Fruit fly (Drosophila melanogaster) whole organism, embryonic: ENCODE data around the gene Vm26Ab.
A peak's percentile ranks its signal among the peaks of the same experiment; 100 is the strongest.

Source experiments
- Blimp-1 ChIP-seq: fragments of 200-800 bp; sonication (Bioruptor generic); optimal IDR thresholded peaks from 3 replicates; lab custom pipeline; 2018; ENCODE audit warnings: missing biosample characterization, missing genetic modification characterization, mild to moderate bottlenecking, moderate library complexity, missing genetic modification reagents
- CG12071 ChIP-seq: fragments of 200-800 bp; sonication (Bioruptor generic); optimal IDR thresholded peaks from 3 replicates; lab custom pipeline; 2018; ENCODE audit warnings: missing biosample characterization, mild to moderate bottlenecking, missing genetic modification characterization
- CG12299 ChIP-seq: fragments of 200-800 bp; sonication (Bioruptor generic); optimal IDR thresholded peaks from 2 replicates; lab custom pipeline; 2018; ENCODE audit warnings: missing biosample characterization, mild to moderate bottlenecking, missing genetic modification characterization
- CG12391 ChIP-seq: fragments of 200-800 bp; sonication (Bioruptor generic); optimal IDR thresholded peaks from 3 replicates; lab custom pipeline; 2018; ENCODE audit warnings: missing biosample characterization, mild to moderate bottlenecking, missing genetic modification characterization, moderate library complexity
- CG13424 ChIP-seq: fragments of 200-800 bp; sonication (Bioruptor generic); optimal IDR thresholded peaks from 2 replicates; lab custom pipeline; 2019; ENCODE audit warnings: missing biosample characterization, mild to moderate bottlenecking, missing genetic modification characterization, moderate library complexity
- CG16863 ChIP-seq: fragments of 200-800 bp; sonication (Bioruptor generic); optimal IDR thresholded peaks from 3 replicates; lab custom pipeline; 2016; ENCODE audit warnings: missing biosample characterization, missing genetic modification characterization
- CG17186 ChIP-seq: fragments of 200-800 bp; sonication (Bioruptor generic); optimal IDR thresholded peaks from 3 replicates; lab custom pipeline; 2017; ENCODE audit warnings: missing biosample characterization, missing genetic modification reagents, missing genetic modification characterization
- CG17829 ChIP-seq: fragments of 200-800 bp; optimal IDR thresholded peaks from 2 replicates; lab custom pipeline; 2019; ENCODE audit warnings: missing biosample characterization, mild to moderate bottlenecking, missing genetic modification characterization, moderate library complexity
- CG18262 ChIP-seq: fragments of 200-800 bp; optimal IDR thresholded peaks from 3 replicates; lab custom pipeline; 2019; ENCODE audit warnings: missing biosample characterization, mild to moderate bottlenecking, missing genetic modification characterization, moderate library complexity
- CG33557 ChIP-seq: fragments of 200-800 bp; sonication (Bioruptor generic); optimal IDR thresholded peaks from 2 replicates; lab custom pipeline; 2019; ENCODE audit warnings: missing biosample characterization, mild to moderate bottlenecking, missing genetic modification characterization, moderate library complexity
- CG3847 ChIP-seq: fragments of 200-800 bp; sonication (Bioruptor generic); IDR thresholded peaks from 2 replicates; pipeline ENCODE4 v1.3.6; 2022; ENCODE audit warnings: missing biosample characterization, missing genetic modification characterization
- CG4617 ChIP-seq: fragments of 200-800 bp; sonication (Bioruptor generic); optimal IDR thresholded peaks from 3 replicates; lab custom pipeline; 2016; ENCODE audit warnings: missing biosample characterization, missing genetic modification characterization, borderline replicate concordance
- CG6791 ChIP-seq: fragments of 200-800 bp; sonication (Bioruptor generic); IDR thresholded peaks from 3 replicates; pipeline ENCODE4 v1.3.6; 2022; ENCODE audit warnings: missing biosample characterization, missing genetic modification characterization; ENCODE audit not compliant: partially characterized antibody
- CG6854 ChIP-seq: fragments of 200-800 bp; sonication (Bioruptor generic); optimal IDR thresholded peaks from 3 replicates; lab custom pipeline; 2017; ENCODE audit warnings: missing biosample characterization, mild to moderate bottlenecking, missing genetic modification characterization
- CG7271 ChIP-seq: fragments of 200-800 bp; sonication (Bioruptor generic); optimal IDR thresholded peaks from 2 replicates; lab custom pipeline; 2018; ENCODE audit warnings: missing biosample characterization, mild to moderate bottlenecking, missing genetic modification characterization, moderate library complexity
- CG7839 ChIP-seq: fragments of 200-800 bp; sonication (Bioruptor generic); optimal IDR thresholded peaks from 3 replicates; lab custom pipeline; 2018; ENCODE audit warnings: missing biosample characterization, mild to moderate bottlenecking, missing genetic modification characterization, moderate library complexity
- D ChIP-seq, 2 experiments: fragments of 200-800 bp in 1 of 2; fragments of >200 bp in 1 of 2; sonication (Bioruptor generic) in 1 of 2; optimal IDR thresholded peaks; 2 replicates in 1 of 2; 3 replicates in 1 of 2; lab custom pipeline; 2017; ENCODE audit warnings: mild to moderate bottlenecking in 1 of 2, missing biosample characterization in 1 of 2, missing genetic modification characterization in 1 of 2, missing genetic modification reagents in 1 of 2
- Deaf1 ChIP-seq: fragments of 200-800 bp; optimal IDR thresholded peaks from 3 replicates; lab custom pipeline; 2019; ENCODE audit warnings: missing biosample characterization, mild to moderate bottlenecking, missing genetic modification characterization, moderate library complexity
- GATAe ChIP-seq: fragments of 200-800 bp; sonication (Bioruptor generic); conservative IDR thresholded peaks from 2 replicates; pipeline ENCODE4 v1.3.6; 2022; ENCODE audit warnings: missing biosample characterization, missing genetic modification characterization
- Gug ChIP-seq: fragments of 200-800 bp; sonication (Bioruptor generic); IDR thresholded peaks from 4 replicates; pipeline ENCODE4 v1.3.6; 2022; ENCODE audit warnings: missing biosample characterization, missing genetic modification characterization
- H2.0 ChIP-seq: fragments of 200-800 bp; sonication (Bioruptor generic); IDR thresholded peaks from 2 replicates; pipeline ENCODE4 v1.3.6; 2022; ENCODE audit warnings: missing biosample characterization, missing genetic modification characterization
- HmgD ChIP-seq: fragments of 200-800 bp; sonication (Bioruptor generic); optimal IDR thresholded peaks from 3 replicates; lab custom pipeline; 2016; ENCODE audit warnings: missing biosample characterization, missing genetic modification characterization
- Kr ChIP-seq: fragments of 200-800 bp; sonication (Bioruptor generic); optimal IDR thresholded peaks from 2 replicates; lab custom pipeline; 2017; ENCODE audit warnings: missing biosample characterization, mild to moderate bottlenecking, missing genetic modification characterization
- NK7.1 ChIP-seq: fragments of 200-800 bp; sonication (Bioruptor generic); optimal IDR thresholded peaks from 3 replicates; lab custom pipeline; 2016; ENCODE audit warnings: missing biosample characterization, missing genetic modification characterization
- Trl ChIP-seq, 3 experiments: fragments of >200 bp in 2 of 3; fragments of 200-800 bp in 1 of 3; sonication (Bioruptor generic) in 1 of 3; optimal IDR thresholded peaks; 2 replicates in 1 of 3; 3 replicates in 2 of 3; lab custom pipeline; 2016 to 2017; ENCODE audit warnings: missing biosample characterization in 1 of 3, missing genetic modification characterization in 1 of 3
- Xrp1 ChIP-seq: fragments of 200-800 bp; sonication (Bioruptor generic); IDR thresholded peaks from 2 replicates; pipeline ENCODE4 v1.3.6; 2022; ENCODE audit warnings: missing biosample characterization, missing genetic modification characterization
- cas ChIP-seq: fragments of 200-800 bp; sonication (Bioruptor generic); IDR thresholded peaks from 2 replicates; pipeline ENCODE4 v1.3.6; 2022; ENCODE audit warnings: missing biosample characterization, missing genetic modification characterization
- cg ChIP-seq: fragments of 200-800 bp; sonication (Bioruptor generic); optimal IDR thresholded peaks from 3 replicates; lab custom pipeline; 2019; ENCODE audit warnings: missing biosample characterization, mild to moderate bottlenecking, missing genetic modification characterization, moderate library complexity
- chn ChIP-seq: fragments of 200-800 bp; sonication (Bioruptor generic); optimal IDR thresholded peaks from 2 replicates; lab custom pipeline; 2016; ENCODE audit warnings: missing biosample characterization, missing genetic modification characterization
- crc ChIP-seq: fragments of 200-800 bp; sonication (Bioruptor generic); optimal IDR thresholded peaks from 2 replicates; lab custom pipeline; 2016; ENCODE audit warnings: missing biosample characterization, missing genetic modification characterization
- dysf ChIP-seq: fragments of 200-800 bp; sonication (Bioruptor generic); IDR thresholded peaks from 3 replicates; pipeline ENCODE4 v1.3.6; 2022; ENCODE audit warnings: missing biosample characterization, missing genetic modification characterization
- ems ChIP-seq: fragments of 200-800 bp; sonication (Bioruptor generic); optimal IDR thresholded peaks from 3 replicates; lab custom pipeline; 2016; ENCODE audit warnings: missing biosample characterization, missing genetic modification characterization
- exex ChIP-seq: fragments of 200-800 bp; sonication (Bioruptor generic); optimal IDR thresholded peaks from 4 replicates; lab custom pipeline; 2018; ENCODE audit warnings: missing biosample characterization, mild to moderate bottlenecking, missing genetic modification characterization, moderate library complexity
- ftz-f1 ChIP-seq: fragments of 200-800 bp; sonication (Bioruptor generic); optimal IDR thresholded peaks from 2 replicates; lab custom pipeline; 2016; ENCODE audit warnings: missing biosample characterization, missing genetic modification characterization
- lbe ChIP-seq: fragments of 200-800 bp; sonication (Bioruptor generic); optimal IDR thresholded peaks from 2 replicates; lab custom pipeline; 2016; ENCODE audit warnings: missing biosample characterization, mild to moderate bottlenecking, missing genetic modification characterization
- lilli ChIP-seq: fragments of 200-800 bp; sonication (Bioruptor generic); optimal IDR thresholded peaks from 3 replicates; lab custom pipeline; 2016; ENCODE audit warnings: missing biosample characterization, missing genetic modification characterization
- maf-S ChIP-seq: fragments of 200-800 bp; sonication (Bioruptor generic); optimal IDR thresholded peaks from 2 replicates; lab custom pipeline; 2016; ENCODE audit warnings: missing biosample characterization, missing genetic modification characterization
- nau ChIP-seq: fragments of 200-800 bp; sonication (Bioruptor generic); optimal IDR thresholded peaks from 3 replicates; lab custom pipeline; 2017; ENCODE audit warnings: missing biosample characterization, mild to moderate bottlenecking, missing genetic modification characterization, missing genetic modification reagents
- p53 ChIP-seq: fragments of 200-800 bp; sonication (Bioruptor generic); optimal IDR thresholded peaks from 2 replicates; lab custom pipeline; 2016; ENCODE audit warnings: missing biosample characterization, missing genetic modification characterization
- pzg ChIP-seq: fragments of 200-800 bp; sonication (Bioruptor generic); optimal IDR thresholded peaks from 3 replicates; lab custom pipeline; 2018; ENCODE audit warnings: missing biosample characterization, mild to moderate bottlenecking, missing genetic modification characterization, moderate library complexity
- run ChIP-seq: fragments of 200-800 bp; sonication (Bioruptor generic); optimal IDR thresholded peaks from 3 replicates; lab custom pipeline; 2018; ENCODE audit warnings: missing biosample characterization, mild to moderate bottlenecking, missing genetic modification characterization
- scrt ChIP-seq: fragments of 200-800 bp; sonication (Bioruptor generic); optimal IDR thresholded peaks from 2 replicates; lab custom pipeline; 2018; ENCODE audit warnings: missing biosample characterization, mild to moderate bottlenecking, missing genetic modification characterization, moderate library complexity
- so ChIP-seq: fragments of 200-800 bp; sonication (Bioruptor generic); IDR thresholded peaks from 3 replicates; pipeline ENCODE4 v1.3.6; 2022; ENCODE audit warnings: missing biosample characterization, missing genetic modification characterization
- tap ChIP-seq: fragments of 200-800 bp; optimal IDR thresholded peaks from 3 replicates; lab custom pipeline; 2019; ENCODE audit warnings: missing biosample characterization, mild to moderate bottlenecking, missing genetic modification characterization, moderate library complexity
- tll ChIP-seq, 2 experiments: fragments of 200-800 bp in 1 of 2; fragments of >200 bp in 1 of 2; sonication (Bioruptor generic) in 1 of 2; optimal IDR thresholded peaks; 2 replicates each; lab custom pipeline; 2017 to 2019; ENCODE audit warnings: missing biosample characterization in 2 of 2, missing genetic modification characterization in 2 of 2, mild to moderate bottlenecking in 1 of 2, moderate library complexity in 1 of 2
- vnd ChIP-seq: fragments of 200-800 bp; sonication (Bioruptor generic); IDR thresholded peaks from 3 replicates; pipeline ENCODE4 v1.3.6; 2022; ENCODE audit warnings: missing biosample characterization, missing genetic modification characterization; ENCODE audit not compliant: partially characterized antibody

Gene Vm26Ab

dm6 chr2L:5977070-5977728 is 20.4 kb downstream of the Vm26Ab start (continued):
- TF ChIP-seq pzg (GFP tag; lab: Kevin White, UChicago) = peak; percentile 15
- TF ChIP-seq lbe (GFP tag; lab: Kevin White, UChicago) = peak; percentile 19
- TF ChIP-seq CG16863 (GFP tag; lab: Kevin White, UChicago) = no peak
- TF ChIP-seq Xrp1 (GFP tag; lab: Robert Waterston, UW) = no peak
- TF ChIP-seq CG17829 (tag; lab: Kevin White, UChicago) = no peak
- no peak for TF ChIP-seq CG13424
- peak; percentile 1 for TF ChIP-seq scrt (GFP tag; lab: Kevin White, UChicago)
- TF ChIP-seq nau (GFP tag; lab: Kevin White, UChicago) = peak; percentile 20
- no peak for TF ChIP-seq run (tag; lab: Kevin White, UChicago)
- no peak for TF ChIP-seq CG3847 (GFP tag; lab: Robert Waterston, UW)
- TF ChIP-seq crc (GFP tag; lab: Kevin White, UChicago) = no peak
- TF ChIP-seq HmgD (GFP tag; lab: Kevin White, UChicago) = no peak
- peak; percentile 19 for TF ChIP-seq tap
- no peak for TF ChIP-seq CG7839
- no peak for TF ChIP-seq dysf
- peak; percentile 85 for TF ChIP-seq ftz-f1
- TF ChIP-seq Deaf1 = peak; percentile 64
- no peak for TF ChIP-seq CG6791
- TF ChIP-seq D (optimal IDR thresholded peaks at IDR 0.05; lab: Kevin White, UChicago) = no peak
- peak; percentile 37 for TF ChIP-seq D (GFP tag; optimal IDR thresholded peaks at IDR 0.05; lab: Kevin White, UChicago)
- TF ChIP-seq lilli (GFP tag; lab: Kevin White, UChicago) = peak; percentile 7
- TF ChIP-seq cg (GFP tag; lab: Kevin White, UChicago) = peak; percentile 36
- TF ChIP-seq cas = no peak
- peak; percentile 8 for TF ChIP-seq CG12071 (GFP tag; lab: Kevin White, UChicago)
- peak; percentile 3 for TF ChIP-seq CG12299 (tag; lab: Kevin White, UChicago)
- TF ChIP-seq CG6854 (GFP tag; lab: Kevin White, UChicago) = no peak
- TF ChIP-seq exex (tag; lab: Kevin White, UChicago) = peak; percentile 42
- peak; percentile 3 for TF ChIP-seq Kr (GFP tag; lab: Kevin White, UChicago)

- TF ChIP-seq Trl (optimal IDR thresholded peaks at IDR 0.05; lab: Kevin White, UChicago) = peak; percentile 27 to 80
- TF ChIP-seq Trl (GFP tag; optimal IDR thresholded peaks at IDR 0.05; lab: Kevin White, UChicago) = no peak
- no peak for TF ChIP-seq so
Measured at dm6 chr2L:5977729-5978078, 20.9 kb downstream of the Vm26Ab start.

dm6 chr2L:5978333-5979054 is 21.7 kb downstream of the Vm26Ab start:
- TF ChIP-seq CG4617 (GFP tag; lab: Kevin White, UChicago) (no peak), GATAe (GFP tag; lab: Robert Waterston, UW) (no peak), p53 (GFP tag; lab: Kevin White, UChicago) (no peak), H2.0 (GFP tag; lab: Robert Waterston, UW) (no peak), ems (GFP tag; lab: Kevin White, UChicago) (no peak), maf-S (no peak), CG33557 (GFP tag; lab: Kevin White, UChicago) (no peak), CG17186 (GFP tag; lab: Kevin White, UChicago) (no peak), Gug (GFP tag; lab: Robert Waterston, UW) (no peak), CG7271 (tag; lab: Kevin White, UChicago) (no peak), CG18262 (tag; lab: Kevin White, UChicago) (no peak), D (optimal IDR thresholded peaks at IDR 0.05; lab: Kevin White, UChicago) (no peak), D (GFP tag; optimal IDR thresholded peaks at IDR 0.05; lab: Kevin White, UChicago) (no peak), tll (GFP tag; optimal IDR thresholded peaks at IDR 0.05; lab: Kevin White, UChicago) (peak in 1 of 2 experiments; percentile 4), Blimp-1 (GFP tag; lab: Kevin White, UChicago) (no peak), NK7.1 (GFP tag; lab: Kevin White, UChicago) (no peak), chn (GFP tag; lab: Kevin White, UChicago) (peak; percentile 55), vnd (GFP tag; lab: Robert Waterston, UW) (no peak), CG12391 (tag; lab: Kevin White, UChicago) (no peak)
